Worm (Caenorhabditis elegans): Measurements from ENCODE around the gene C09F5.1.

- TF ChIP-seq F44E2.7 (GFP tag; IDR thresholded peaks at IDR 0.05) = no peak
- no peak for TF ChIP-seq nhr-111 (GFP tag; optimal IDR thresholded peaks at IDR 0.05)
- no peak for TF ChIP-seq zip-11 (GFP tag; IDR thresholded peaks at IDR 0.05)
- peak in 1 of 2 experiments; percentile 76 for TF ChIP-seq unc-62 (GFP tag; optimal IDR thresholded peaks at IDR 0.05 in 1 of 2)
- TF ChIP-seq unc-62 (tag; optimal IDR thresholded peaks at IDR 0.05) = no peak
- TF ChIP-seq unc-130 (GFP tag; optimal IDR thresholded peaks at IDR 0.05) = no peak
- TF ChIP-seq snpc-4 (tag; optimal IDR thresholded peaks at IDR 0.05) = no peak
- TF ChIP-seq lin-39 (tag; optimal IDR thresholded peaks at IDR 0.05) = no peak
- no peak for TF ChIP-seq hmg-1.1 (GFP tag; IDR thresholded peaks at IDR 0.05)
- TF ChIP-seq ztf-11 (tag; optimal IDR thresholded peaks at IDR 0.05) = no peak
- no peak for TF ChIP-seq lin-38 (GFP tag; IDR thresholded peaks at IDR 0.05)
- no peak for TF ChIP-seq ama-1 (optimal IDR thresholded peaks at IDR 0.05)
These were observed 1.3 kb upstream of the C09F5.1 start for ce11 chrIII:657241-657640.
